Fruit fly (Drosophila melanogaster) whole organism, embryonic: Measurements from ENCODE around the gene Fdh.

Experiments
- B-H1 ChIP-seq: fragments of 200-800 bp; sonication (Bioruptor generic); IDR thresholded peaks from 3 replicates; pipeline ENCODE4 v1.3.6; 2022; ENCODE audit warnings: missing biosample characterization, missing genetic modification characterization
- CG10147 ChIP-seq: fragments of 200-800 bp; sonication (Bioruptor generic); optimal IDR thresholded peaks from 2 replicates; lab custom pipeline; 2019; ENCODE audit warnings: missing biosample characterization, mild to moderate bottlenecking, missing genetic modification characterization, moderate library complexity
- CG10209 ChIP-seq: fragments of 200-800 bp; sonication (Bioruptor generic); optimal IDR thresholded peaks from 3 replicates; lab custom pipeline; 2017; ENCODE audit warnings: missing biosample characterization, mild to moderate bottlenecking, missing genetic modification characterization, missing genetic modification reagents
- CG10431 ChIP-seq: fragments of 200-800 bp; sonication (Bioruptor generic); optimal IDR thresholded peaks from 3 replicates; lab custom pipeline; 2018; ENCODE audit warnings: missing biosample characterization, mild to moderate bottlenecking, missing genetic modification characterization
- CG12104 ChIP-seq: fragments of 200-800 bp; sonication (Bioruptor generic); optimal IDR thresholded peaks from 3 replicates; lab custom pipeline; 2016; ENCODE audit warnings: missing biosample characterization, missing genetic modification characterization
- CG12155 ChIP-seq: fragments of 200-800 bp; sonication (Bioruptor generic); optimal IDR thresholded peaks from 3 replicates; lab custom pipeline; 2016; ENCODE audit warnings: missing biosample characterization, missing genetic modification characterization
- CG17912 ChIP-seq: fragments of 200-800 bp; sonication (Bioruptor generic); optimal IDR thresholded peaks from 2 replicates; lab custom pipeline; 2018; ENCODE audit warnings: missing biosample characterization, mild to moderate bottlenecking, missing genetic modification characterization
- CG31441 ChIP-seq: fragments of 200-800 bp; sonication (Bioruptor generic); IDR thresholded peaks from 2 replicates; pipeline ENCODE4 v1.3.6; 2022; ENCODE audit warnings: missing biosample characterization, missing genetic modification characterization
- CG4282 ChIP-seq: fragments of 200-800 bp; sonication (Bioruptor generic); optimal IDR thresholded peaks from 2 replicates; lab custom pipeline; 2016; ENCODE audit warnings: missing biosample characterization, missing genetic modification characterization
- CG4404 ChIP-seq: fragments of 200-800 bp; sonication (Bioruptor generic); IDR thresholded peaks from 2 replicates; pipeline ENCODE4 v1.3.6; 2022; ENCODE audit warnings: missing biosample characterization, missing genetic modification characterization
- CG4617 ChIP-seq: fragments of 200-800 bp; sonication (Bioruptor generic); optimal IDR thresholded peaks from 3 replicates; lab custom pipeline; 2016; ENCODE audit warnings: missing biosample characterization, missing genetic modification characterization, borderline replicate concordance
- CG7372 ChIP-seq: fragments of 200-800 bp; sonication (Bioruptor generic); IDR thresholded peaks from 2 replicates; pipeline ENCODE4 v1.3.6; 2022; ENCODE audit warnings: missing biosample characterization, missing genetic modification characterization
- CG9797 ChIP-seq: fragments of 200-800 bp; sonication (Bioruptor generic); optimal IDR thresholded peaks from 3 replicates; lab custom pipeline; 2018; ENCODE audit warnings: missing biosample characterization, mild to moderate bottlenecking, missing genetic modification characterization
- D19B ChIP-seq: fragments of 200-800 bp; sonication (Bioruptor generic); optimal IDR thresholded peaks from 2 replicates; lab custom pipeline; 2017; ENCODE audit warnings: missing biosample characterization, mild to moderate bottlenecking, missing genetic modification characterization
- Dad ChIP-seq: fragments of 200-800 bp; sonication (Bioruptor generic); optimal IDR thresholded peaks from 3 replicates; lab custom pipeline; 2016; ENCODE audit warnings: missing biosample characterization, missing genetic modification characterization
- Dfd ChIP-seq, 2 experiments: fragments of >200 bp; optimal IDR thresholded peaks; 2 replicates each; lab custom pipeline; 2017; ENCODE audit warnings: missing biosample characterization in 2 of 2, missing genetic modification characterization in 2 of 2
- Dip2 ChIP-seq: fragments of 200-800 bp; sonication (Bioruptor generic); IDR thresholded peaks from 2 replicates; pipeline ENCODE4 v1.3.6; 2022; ENCODE audit warnings: missing biosample characterization, missing genetic modification characterization
- Dref ChIP-seq: fragments of 200-800 bp; sonication (Bioruptor generic); IDR thresholded peaks from 2 replicates; pipeline ENCODE4 v1.3.6; 2022; ENCODE audit warnings: missing biosample characterization, missing genetic modification characterization
- HHEX ChIP-seq: fragments of 200-800 bp; sonication (Bioruptor generic); optimal IDR thresholded peaks from 3 replicates; lab custom pipeline; 2017; ENCODE audit warnings: missing biosample characterization, mild to moderate bottlenecking, missing genetic modification characterization, missing genetic modification reagents
- Hr39 ChIP-seq: fragments of >200 bp; optimal IDR thresholded peaks from 2 replicates; lab custom pipeline; 2017
- Jarid2 ChIP-seq: fragments of 200-800 bp; sonication (Bioruptor generic); optimal IDR thresholded peaks from 3 replicates; lab custom pipeline; 2017; ENCODE audit warnings: mild to moderate bottlenecking, missing biosample characterization, missing genetic modification reagents, missing genetic modification characterization
- Lim3 ChIP-seq: fragments of 200-800 bp; sonication (Bioruptor generic); IDR thresholded peaks from 2 replicates; pipeline ENCODE4 v1.3.6; 2022; ENCODE audit warnings: missing biosample characterization, missing genetic modification characterization
- Nf-YB ChIP-seq: fragments of 200-800 bp; sonication (Bioruptor generic); optimal IDR thresholded peaks from 3 replicates; lab custom pipeline; 2019; ENCODE audit warnings: missing biosample characterization, mild to moderate bottlenecking, missing genetic modification characterization, moderate library complexity
- Ssrp ChIP-seq: fragments of 200-800 bp; sonication (Bioruptor generic); optimal IDR thresholded peaks from 2 replicates; lab custom pipeline; 2018; ENCODE audit warnings: missing biosample characterization, mild to moderate bottlenecking, missing genetic modification characterization, moderate library complexity
- ase ChIP-seq: fragments of 200-800 bp; sonication (Bioruptor generic); IDR thresholded peaks from 3 replicates; pipeline ENCODE4 v1.3.6; 2022; ENCODE audit warnings: missing biosample characterization, missing genetic modification characterization
- bab2 ChIP-seq: fragments of 200-800 bp; sonication (Bioruptor generic); optimal IDR thresholded peaks from 2 replicates; lab custom pipeline; 2016; ENCODE audit warnings: missing biosample characterization, missing genetic modification characterization
- bcd ChIP-seq: fragments of 200-800 bp; sonication (Bioruptor generic); optimal IDR thresholded peaks from 2 replicates; lab custom pipeline; 2017; ENCODE audit warnings: missing biosample characterization, mild to moderate bottlenecking, missing genetic modification characterization
- chn ChIP-seq: fragments of 200-800 bp; sonication (Bioruptor generic); optimal IDR thresholded peaks from 2 replicates; lab custom pipeline; 2016; ENCODE audit warnings: missing biosample characterization, missing genetic modification characterization
- ci ChIP-seq: fragments of 200-800 bp; sonication (Bioruptor generic); IDR thresholded peaks from 3 replicates; pipeline ENCODE4 v1.3.6; 2022; ENCODE audit warnings: missing biosample characterization, missing genetic modification characterization
- da ChIP-seq: fragments of 200-800 bp; sonication (Bioruptor generic); optimal IDR thresholded peaks from 2 replicates; lab custom pipeline; 2016; ENCODE audit warnings: missing biosample characterization, missing genetic modification characterization
- en ChIP-seq: fragments of 200-800 bp; sonication (Bioruptor generic); optimal IDR thresholded peaks from 2 replicates; lab custom pipeline; 2016; ENCODE audit warnings: missing biosample characterization, missing genetic modification characterization
- grn ChIP-seq: fragments of 200-800 bp; sonication (Bioruptor generic); optimal IDR thresholded peaks from 3 replicates; lab custom pipeline; 2017; ENCODE audit warnings: missing biosample characterization, missing genetic modification characterization
- gt ChIP-seq: fragments of 200-800 bp; sonication (Bioruptor generic); IDR thresholded peaks from 2 replicates; pipeline ENCODE4 v1.3.6; 2022; ENCODE audit warnings: missing biosample characterization, missing genetic modification characterization
- hkb ChIP-seq, 2 experiments: fragments of 200-800 bp in 1 of 2; fragments of >200 bp in 1 of 2; sonication (Bioruptor generic) in 1 of 2; IDR thresholded peaks in 1 of 2; optimal IDR thresholded peaks in 1 of 2; 2 replicates each; pipeline versions ENCODE4 v1.3.6 to Lab custom; 2017 to 2022; ENCODE audit warnings: missing biosample characterization in 1 of 2, missing genetic modification characterization in 1 of 2
- jing ChIP-seq: fragments of 200-800 bp; sonication (Bioruptor generic); optimal IDR thresholded peaks from 2 replicates; lab custom pipeline; 2018; ENCODE audit warnings: missing biosample characterization, mild to moderate bottlenecking, missing genetic modification characterization
- lola ChIP-seq, 3 experiments: fragments of >200 bp in 2 of 3; fragments of 200-800 bp in 1 of 3; sonication (Bioruptor generic) in 1 of 3; optimal IDR thresholded peaks; 2 replicates each; lab custom pipeline; 2017 to 2019; ENCODE audit warnings: missing biosample characterization in 3 of 3, missing genetic modification characterization in 3 of 3, mild to moderate bottlenecking in 1 of 3, moderate library complexity in 1 of 3
- lov ChIP-seq, 2 experiments: fragments of 200-800 bp in 1 of 2; fragments of >200 bp in 1 of 2; sonication (Bioruptor generic) in 1 of 2; IDR thresholded peaks in 1 of 2; optimal IDR thresholded peaks in 1 of 2; 2 replicates in 1 of 2; 3 replicates in 1 of 2; pipeline versions ENCODE4 v1.3.6 to Lab custom; 2017 to 2022; ENCODE audit warnings: missing biosample characterization in 1 of 2, missing genetic modification characterization in 1 of 2
- nmo ChIP-seq: fragments of 200-800 bp; sonication (Bioruptor generic); optimal IDR thresholded peaks from 2 replicates; lab custom pipeline; 2018; ENCODE audit warnings: missing biosample characterization, mild to moderate bottlenecking, missing genetic modification characterization, moderate library complexity
- onecut ChIP-seq: fragments of 200-800 bp; sonication (Bioruptor generic); IDR thresholded peaks from 2 replicates; pipeline ENCODE4 v1.3.6; 2022; ENCODE audit warnings: missing biosample characterization, missing genetic modification characterization
- org-1 ChIP-seq: fragments of 200-800 bp; sonication (Bioruptor generic); optimal IDR thresholded peaks from 2 replicates; lab custom pipeline; 2017; ENCODE audit warnings: missing biosample characterization, missing genetic modification characterization
- pan ChIP-seq, 4 experiments: fragments of >200 bp in 3 of 4; fragments of 200-800 bp in 1 of 4; sonication (Bioruptor generic) in 1 of 4; optimal IDR thresholded peaks in 3 of 4; IDR thresholded peaks in 1 of 4; 2 replicates each; pipeline versions ENCODE4 v1.3.6 to Lab custom; 2017 to 2022; ENCODE audit warnings: missing biosample characterization in 2 of 4, missing genetic modification characterization in 2 of 4, mixed read lengths in 1 of 4
- pfk ChIP-seq: fragments of 200-800 bp; sonication (Bioruptor generic); optimal IDR thresholded peaks from 2 replicates; lab custom pipeline; 2018; ENCODE audit warnings: missing biosample characterization, mild to moderate bottlenecking, missing genetic modification characterization, moderate library complexity
- repo ChIP-seq: fragments of 200-800 bp; sonication (Bioruptor generic); optimal IDR thresholded peaks from 2 replicates; lab custom pipeline; 2016; ENCODE audit warnings: missing biosample characterization, missing genetic modification characterization
- row ChIP-seq: fragments of 200-800 bp; sonication (Bioruptor generic); IDR thresholded peaks from 3 replicates; pipeline ENCODE4 v1.3.6; 2022; ENCODE audit warnings: missing biosample characterization, missing genetic modification characterization
- sisA ChIP-seq: fragments of 200-800 bp; sonication (Bioruptor generic); IDR thresholded peaks from 2 replicates; pipeline ENCODE4 v1.3.6; 2022; ENCODE audit warnings: missing biosample characterization, missing genetic modification characterization
- tx ChIP-seq: fragments of 200-800 bp; sonication (Bioruptor generic); optimal IDR thresholded peaks from 2 replicates; lab custom pipeline; 2016; ENCODE audit warnings: missing biosample characterization, missing genetic modification characterization
- wek ChIP-seq: fragments of 200-800 bp; sonication (Bioruptor generic); optimal IDR thresholded peaks from 3 replicates; lab custom pipeline; 2018; ENCODE audit warnings: missing biosample characterization, mild to moderate bottlenecking, missing genetic modification characterization, moderate library complexity

Gene Fdh

DNA sequence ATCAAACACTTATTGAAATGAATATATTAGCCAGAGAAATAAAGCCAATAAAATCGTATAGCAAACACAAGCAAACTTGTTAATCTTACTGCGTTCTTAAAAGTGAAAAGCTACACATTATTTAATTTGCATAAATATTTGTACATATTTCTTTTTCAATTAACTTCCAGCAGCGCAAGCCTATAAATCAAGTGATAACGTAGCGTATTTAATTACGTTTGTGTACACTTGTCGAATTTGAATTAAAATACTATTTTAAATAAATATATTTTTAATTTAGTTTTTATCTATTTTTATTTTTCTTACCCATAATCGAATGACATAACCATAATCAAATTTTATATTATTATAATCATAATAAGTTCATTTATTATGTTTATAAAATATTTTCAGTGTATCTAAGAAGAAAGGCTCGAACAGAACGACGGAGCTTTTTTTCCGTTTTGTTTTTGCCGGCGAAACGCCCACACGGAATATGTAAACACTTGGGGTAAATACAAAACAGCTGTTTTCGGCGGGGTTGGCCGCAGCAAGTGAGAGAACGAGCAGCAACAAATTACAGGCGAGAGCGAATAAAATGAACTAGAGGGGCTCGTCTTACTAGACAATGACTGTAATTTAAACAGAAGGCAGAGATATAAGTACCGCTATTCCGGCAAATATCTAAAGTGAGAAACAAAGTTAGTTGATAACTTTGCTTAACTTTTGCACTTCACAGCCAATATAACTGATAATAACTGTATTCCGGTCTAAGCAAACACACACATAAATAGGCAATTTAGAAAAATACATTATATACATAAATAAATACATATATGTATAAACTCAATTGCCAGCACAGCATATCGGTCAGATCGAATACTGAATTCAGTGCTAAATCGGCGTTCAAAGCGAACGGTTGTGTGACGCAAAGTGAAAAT is 3.6 kb upstream of the Fdh start, which contains the start of gene Sodh2 (continued):
- no peak for TF ChIP-seq lov (optimal IDR thresholded peaks at IDR 0.05; lab: Kevin White, UChicago)
- TF ChIP-seq lov (GFP tag; IDR thresholded peaks at IDR 0.05; lab: Robert Waterston, UW) = peak; percentile 5; the same call in 1 of the 3 replicates
- TF ChIP-seq da (GFP tag; lab: Kevin White, UChicago) = no peak
- no peak for TF ChIP-seq jing (GFP tag; lab: Kevin White, UChicago)
- peak in 1 of 3 experiments; percentile 43 for TF ChIP-seq lola (GFP tag; optimal IDR thresholded peaks at IDR 0.05; lab: Kevin White, UChicago)
- TF ChIP-seq CG4282 = peak; percentile 20
- peak; percentile 85 for TF ChIP-seq wek (GFP tag; lab: Kevin White, UChicago)
- peak; percentile 17 for TF ChIP-seq CG4617 (GFP tag; lab: Kevin White, UChicago)
- no peak for TF ChIP-seq gt (GFP tag; lab: Robert Waterston, UW)
- TF ChIP-seq CG10147 = peak; percentile 74
- peak; percentile 57; the same call in 2 of the 3 replicates for TF ChIP-seq ase (GFP tag; lab: Robert Waterston, UW)
- TF ChIP-seq Dip2 (GFP tag; lab: Robert Waterston, UW) = no peak
- peak; percentile 75 for TF ChIP-seq org-1
- TF ChIP-seq CG9797 (GFP tag; lab: Kevin White, UChicago) = peak; percentile 22
- TF ChIP-seq bcd = peak; percentile 79
- TF ChIP-seq Lim3 (GFP tag; lab: Robert Waterston, UW) = no peak
- peak; percentile 22 for TF ChIP-seq chn (GFP tag; lab: Kevin White, UChicago)
- peak; percentile 82 for TF ChIP-seq CG17912
- TF ChIP-seq CG12104 (GFP tag; lab: Kevin White, UChicago) = peak; percentile 77
- peak; percentile 84 for TF ChIP-seq HHEX (GFP tag; lab: Kevin White, UChicago)
- peak; percentile 87 for TF ChIP-seq CG31441
- TF ChIP-seq hkb (optimal IDR thresholded peaks at IDR 0.05; lab: Kevin White, UChicago) = no peak
- TF ChIP-seq hkb (GFP tag; IDR thresholded peaks at IDR 0.05; lab: Robert Waterston, UW) = peak; percentile 76
- peak; percentile 62 for TF ChIP-seq pfk (GFP tag; lab: Kevin White, UChicago)
- TF ChIP-seq CG12155 = peak; percentile 59
- peak; percentile 80 for TF ChIP-seq row (GFP tag; lab: Robert Waterston, UW)
- peak; percentile 22 for TF ChIP-seq bab2 (GFP tag; lab: Kevin White, UChicago)
- TF ChIP-seq pan (optimal IDR thresholded peaks at IDR 0.05; lab: Kevin White, UChicago) = no peak
- peak in 1 of 2 experiments; percentile 75 for TF ChIP-seq pan (GFP tag; optimal IDR thresholded peaks at IDR 0.05 in 1 of 2, IDR thresholded peaks at IDR 0.05 in 1 of 2)
- no peak; the same call in 2 of the 3 replicates for TF ChIP-seq B-H1
- TF ChIP-seq tx = peak; percentile 43
- peak; percentile 66 for TF ChIP-seq Nf-YB (GFP tag; lab: Kevin White, UChicago)
- no peak for TF ChIP-seq Hr39 (lab: Kevin White, UChicago)
- peak; percentile 59 for TF ChIP-seq D19B (GFP tag; lab: Kevin White, UChicago)
- TF ChIP-seq CG10431 = peak; percentile 42
- TF ChIP-seq Jarid2 = peak; percentile 36
- TF ChIP-seq Dfd (GFP tag; optimal IDR thresholded peaks at IDR 0.05; lab: Kevin White, UChicago) = no peak
- TF ChIP-seq repo (GFP tag; lab: Kevin White, UChicago) = no peak
- peak; percentile 84 for TF ChIP-seq ci (GFP tag; lab: Robert Waterston, UW)
- TF ChIP-seq grn (GFP tag; lab: Kevin White, UChicago) = peak; percentile 30
- TF ChIP-seq CG7372 (GFP tag; lab: Robert Waterston, UW) = peak; percentile 46; the same call in 1 of the 2 replicates
- TF ChIP-seq CG4404 (GFP tag; lab: Robert Waterston, UW) = peak; percentile 37; the same call in 1 of the 2 replicates
- TF ChIP-seq Ssrp (tag; lab: Kevin White, UChicago) = peak; percentile 17
- TF ChIP-seq nmo (GFP tag; lab: Kevin White, UChicago) = peak; percentile 61
- no peak for TF ChIP-seq Dref
- peak; percentile 24 for TF ChIP-seq Dad (GFP tag; lab: Kevin White, UChicago)
- peak; percentile 68 for TF ChIP-seq onecut (GFP tag; lab: Robert Waterston, UW)
- peak; percentile 73 for TF ChIP-seq CG10209 (GFP tag; lab: Kevin White, UChicago)
- peak; percentile 44 for TF ChIP-seq sisA
- peak; percentile 28 for TF ChIP-seq en (GFP tag; lab: Kevin White, UChicago)
